Worm (Caenorhabditis elegans) whole organism, L4 larva: ENCODE measurements around the gene fipr-7.

Source experiments
- T26A8.4 ChIP-seq: fragments of 200-800 bp; sonication (Bioruptor generic); IDR thresholded peaks from 2 replicates; pipeline ENCODE4 v1.3.6; 2022; ENCODE audit warnings: missing genetic modification characterization, missing compliant biosample characterization
- aha-1 ChIP-seq: fragments of 150-350 bp; peaks from one replicate; lab custom pipeline; 2014; ENCODE audit warnings: missing biosample characterization, missing genetic modification characterization
- aly-2 ChIP-seq: sonication (generic microtip); optimal IDR thresholded peaks from 2 replicates; lab custom pipeline; 2018; ENCODE audit warnings: missing biosample characterization, missing genetic modification characterization
- arid-1 ChIP-seq: fragments of 200-800 bp; sonication (Bioruptor generic); conservative IDR thresholded peaks from 2 replicates; pipeline ENCODE4 v1.3.6; 2022; ENCODE audit warnings: missing genetic modification reagents, missing genetic modification characterization, missing compliant biosample characterization
- ceh-20 ChIP-seq: fragments of 200-800 bp; sonication (Bioruptor generic); IDR thresholded peaks from 2 replicates; pipeline ENCODE4 v1.3.6; 2022; ENCODE audit warnings: missing genetic modification reagents, missing genetic modification characterization, missing compliant biosample characterization
- ceh-44 ChIP-seq: fragments of 200-800 bp; sonication (Bioruptor generic); IDR thresholded peaks from 2 replicates; pipeline ENCODE4 v1.3.6; 2022; ENCODE audit warnings: missing genetic modification reagents, missing genetic modification characterization, missing compliant biosample characterization
- daf-16 ChIP-seq, 3 experiments: sonication (generic microtip); optimal IDR thresholded peaks; 2 replicates each; lab custom pipeline; 2016 to 2017; ENCODE audit warnings: missing genetic modification characterization in 3 of 3, missing genetic modification reagents in 3 of 3, mild to moderate bottlenecking in 2 of 3, missing compliant biosample characterization in 2 of 3, missing biosample characterization in 1 of 3, moderate library complexity in 1 of 3
- daf-8 ChIP-seq: fragments of 200-800 bp; sonication (Bioruptor generic); IDR thresholded peaks from 2 replicates; pipeline ENCODE4 v1.3.6; 2022; ENCODE audit warnings: missing genetic modification characterization, missing compliant biosample characterization
- dmd-6 ChIP-seq: fragments of 200-800 bp; sonication (Bioruptor generic); IDR thresholded peaks from 2 replicates; pipeline ENCODE4 v1.3.6; 2022; ENCODE audit warnings: missing genetic modification reagents, missing genetic modification characterization, missing compliant biosample characterization
- duxl-1 ChIP-seq: sonication (generic microtip); optimal IDR thresholded peaks from 2 replicates; lab custom pipeline; 2016; ENCODE audit warnings: mild to moderate bottlenecking, missing genetic modification characterization, moderate library complexity, missing compliant biosample characterization; ENCODE audit not compliant: poor library complexity
- dve-1 ChIP-seq: sonication (generic microtip); optimal IDR thresholded peaks from 2 replicates; lab custom pipeline; 2017; ENCODE audit warnings: antibody characterized with exemption, mild to moderate bottlenecking, missing genetic modification characterization, missing compliant biosample characterization; ENCODE audit not compliant: insufficient read depth
- hlh-11 ChIP-seq: fragments of 200-800 bp; sonication (Bioruptor generic); optimal IDR thresholded peaks from 2 replicates; lab custom pipeline; 2018; ENCODE audit warnings: mild to moderate bottlenecking, missing genetic modification characterization, missing compliant biosample characterization
- hlh-30 ChIP-seq: sonication (generic microtip); optimal IDR thresholded peaks from 2 replicates; lab custom pipeline; 2017; ENCODE audit warnings: antibody characterized with exemption, mild to moderate bottlenecking, missing genetic modification characterization, missing compliant biosample characterization; ENCODE audit not compliant: insufficient read depth
- lin-38 ChIP-seq: fragments of 200-800 bp; sonication (Bioruptor generic); IDR thresholded peaks from 2 replicates; pipeline ENCODE4 v1.3.6; 2022; ENCODE audit warnings: missing genetic modification reagents, missing genetic modification characterization, missing compliant biosample characterization
- lin-39 ChIP-seq: fragments of 150-350 bp; optimal IDR thresholded peaks from 2 replicates; lab custom pipeline; 2014; ENCODE audit warnings: missing biosample characterization, missing genetic modification reagents, missing genetic modification characterization
- mdl-1 ChIP-seq, 2 experiments: fragments of 150-350 bp in 1 of 2; sonication (generic microtip) in 1 of 2; optimal IDR thresholded peaks; 2 replicates each; lab custom pipeline; 2014 to 2017; ENCODE audit warnings: missing biosample characterization in 2 of 2, missing genetic modification characterization in 2 of 2
- mes-2 ChIP-seq: sonication (generic microtip); optimal IDR thresholded peaks from 2 replicates; lab custom pipeline; 2016; ENCODE audit warnings: missing genotype, mild to moderate bottlenecking, missing genetic modification characterization, missing compliant biosample characterization; ENCODE audit not compliant: poor library complexity, severe bottlenecking
- mxl-3 ChIP-seq: fragments of 200-800 bp; sonication (Bioruptor generic); optimal IDR thresholded peaks from 2 replicates; lab custom pipeline; 2018; ENCODE audit warnings: mild to moderate bottlenecking, missing genetic modification characterization, missing compliant biosample characterization
- nhr-102 ChIP-seq: sonication (generic microtip); optimal IDR thresholded peaks from 2 replicates; lab custom pipeline; 2016; ENCODE audit warnings: mild to moderate bottlenecking, missing genetic modification characterization, moderate library complexity, missing compliant biosample characterization
- nhr-25 ChIP-seq: sonication (generic microtip); optimal IDR thresholded peaks from 2 replicates; lab custom pipeline; 2017; ENCODE audit warnings: missing genetic modification characterization, mild to moderate bottlenecking, missing compliant biosample characterization, antibody characterized with exemption, moderate library complexity, borderline replicate concordance; ENCODE audit not compliant: insufficient read depth
- nhr-28 ChIP-seq: fragments of 150-350 bp; optimal IDR thresholded peaks from 2 replicates; lab custom pipeline; 2014; ENCODE audit warnings: missing biosample characterization, missing genetic modification characterization
- nhr-42 ChIP-seq: fragments of 200-800 bp; sonication (Bioruptor generic); IDR thresholded peaks from 2 replicates; pipeline ENCODE4 v1.3.6; 2022; ENCODE audit warnings: missing genetic modification characterization, missing compliant biosample characterization
- nhr-48 ChIP-seq: sonication (generic microtip); optimal IDR thresholded peaks from 2 replicates; lab custom pipeline; 2016; ENCODE audit warnings: mild to moderate bottlenecking, missing genetic modification characterization, missing compliant biosample characterization
- pha-4 ChIP-seq, 2 experiments: fragments of 150-350 bp in 1 of 2; fragments of 200-800 bp in 1 of 2; sonication (Bioruptor generic) in 1 of 2; IDR thresholded peaks in 1 of 2; optimal IDR thresholded peaks in 1 of 2; 2 replicates each; pipeline versions ENCODE4 v1.3.6 to Lab custom; 2014 to 2022; ENCODE audit warnings: missing genetic modification characterization in 2 of 2, missing genetic modification reagents in 2 of 2, missing biosample characterization in 1 of 2, missing compliant biosample characterization in 1 of 2
- php-3 ChIP-seq: fragments of 200-800 bp; sonication (Bioruptor generic); IDR thresholded peaks from 2 replicates; pipeline ENCODE4 v1.3.6; 2022; ENCODE audit warnings: missing genetic modification reagents, missing genetic modification characterization, missing compliant biosample characterization
- pqm-1 ChIP-seq: sonication (generic microtip); optimal IDR thresholded peaks from 2 replicates; lab custom pipeline; 2017; ENCODE audit warnings: missing biosample characterization, missing genetic modification characterization
- sdz-12 ChIP-seq: fragments of 200-800 bp; sonication (Bioruptor generic); optimal IDR thresholded peaks from 2 replicates; lab custom pipeline; 2018; ENCODE audit warnings: mild to moderate bottlenecking, missing genetic modification characterization, missing compliant biosample characterization
- set-16 ChIP-seq: fragments of 200-800 bp; sonication (Bioruptor generic); IDR thresholded peaks from 2 replicates; pipeline ENCODE4 v1.3.6; 2022; ENCODE audit warnings: missing genetic modification reagents, missing genetic modification characterization, missing compliant biosample characterization
- skn-1 ChIP-seq: fragments of 150-350 bp; optimal IDR thresholded peaks from 2 replicates; lab custom pipeline; 2014; ENCODE audit warnings: missing biosample characterization, missing genetic modification characterization
- snpc-4 ChIP-seq: fragments of 150-350 bp; optimal IDR thresholded peaks from 2 replicates; lab custom pipeline; 2014; ENCODE audit warnings: missing biosample characterization, missing genetic modification characterization
- spr-3 ChIP-seq: fragments of 200-800 bp; sonication (Bioruptor generic); optimal IDR thresholded peaks from 2 replicates; lab custom pipeline; 2018; ENCODE audit warnings: mild to moderate bottlenecking, missing genetic modification characterization, missing compliant biosample characterization
- tra-1 ChIP-seq: fragments of 200-800 bp; sonication (Bioruptor generic); IDR thresholded peaks from 2 replicates; pipeline ENCODE4 v1.3.6; 2022; ENCODE audit warnings: missing genetic modification reagents, missing genetic modification characterization, missing compliant biosample characterization
- unc-130 ChIP-seq: sonication (generic microtip); optimal IDR thresholded peaks from 2 replicates; lab custom pipeline; 2016; ENCODE audit warnings: missing genetic modification reagents, missing genetic modification characterization, missing compliant biosample characterization
- unc-62 ChIP-seq, 3 experiments: fragments of 150-350 bp in 1 of 3; sonication (generic microtip); optimal IDR thresholded peaks in 2 of 3; peaks in 1 of 3; 1 replicate in 1 of 3; 2 replicates in 2 of 3; lab custom pipeline; 2014 to 2017; ENCODE audit warnings: missing biosample characterization in 3 of 3, missing genetic modification characterization in 3 of 3, missing genetic modification reagents in 3 of 3, missing genotype in 1 of 3
- vab-7 ChIP-seq: fragments of 200-800 bp; sonication (Bioruptor generic); IDR thresholded peaks from 2 replicates; pipeline ENCODE4 v1.3.6; 2022; ENCODE audit warnings: missing genetic modification reagents, missing genetic modification characterization, missing compliant biosample characterization
- zfp-3 ChIP-seq: fragments of 200-800 bp; sonication (Bioruptor generic); conservative IDR thresholded peaks from 2 replicates; pipeline ENCODE4 v1.3.6; 2022; ENCODE audit warnings: missing genetic modification reagents, missing genetic modification characterization, missing compliant biosample characterization
- ztf-7 ChIP-seq: fragments of 150-350 bp; optimal IDR thresholded peaks from 2 replicates; lab custom pipeline; 2014; ENCODE audit warnings: missing biosample characterization, missing genetic modification characterization

fipr-7 gene

ce11 chrV:10229222-10229879 lies at the start of gene fipr-7, which contains the start of gene pyt-1:
Gene fipr-7 (plus strand): TSS chrV:10229829.
Gene pyt-1 (minus strand): TSS chrV:10229322.
- TF ChIP-seq nhr-25 (tag; lab: Kevin White, UChicago) (no peak), ceh-44 (GFP tag; lab: Robert Waterston, UW) (no peak), unc-130 (GFP tag; lab: Kevin White, UChicago) (no peak)

- TF ChIP-seq hlh-11 (tag; lab: Kevin White, UChicago) (no peak), mes-2 (tag; lab: Kevin White, UChicago) (no peak), skn-1 (tag; lab: Kevin White, UChicago) (no peak), nhr-102 (no peak), mdl-1 (tag; optimal IDR thresholded peaks at IDR 0.05; lab: Kevin White, UChicago) (no peak), lin-38 (GFP tag; lab: Robert Waterston, UW) (no peak), sdz-12 (GFP tag; lab: Kevin White, UChicago) (no peak), vab-7 (GFP tag; lab: Robert Waterston, UW) (no peak), lin-39 (tag; lab: Kevin White, UChicago) (no peak), dmd-6 (GFP tag; lab: Robert Waterston, UW) (no peak)
Observed at ce11 chrV:10182984-10183383, 46.6 kb upstream of the fipr-7 start, which contains the start of gene ZK856.4. Gene ZK856.4 (plus strand): TSS chrV:10183284.

- peak; percentile 66 for TF ChIP-seq aha-1 (tag; lab: Kevin White, UChicago)
- TF ChIP-seq unc-62 (GFP tag; optimal IDR thresholded peaks at IDR 0.05 in 1 of 2; lab: Kevin White, UChicago): peak in 1 of 2 experiments; percentile 77
- no peak for TF ChIP-seq unc-62 (tag; optimal IDR thresholded peaks at IDR 0.05; lab: Kevin White, UChicago)
- TF ChIP-seq daf-8 (GFP tag; lab: Robert Waterston, UW): no peak
Observed at ce11 chrV:10183810-10184209, 45.8 kb upstream of the fipr-7 start.

ce11 chrV:10185719-10186118 lies 43.9 kb upstream of the fipr-7 start, which contains the start of gene ZK856.18:
Gene ZK856.18 (minus strand): TSS chrV:10186007.
- TF ChIP-seq unc-62 (GFP tag; optimal IDR thresholded peaks at IDR 0.05 in 1 of 2; lab: Kevin White, UChicago) (peak in 1 of 2 experiments; percentile 90), unc-62 (tag; optimal IDR thresholded peaks at IDR 0.05; lab: Kevin White, UChicago) (no peak), aly-2 (tag; lab: Kevin White, UChicago) (no peak)

- TF ChIP-seq php-3 (GFP tag; lab: Robert Waterston, UW) (peak; percentile 95), pqm-1 (tag; lab: Kevin White, UChicago) (peak; percentile 76), mdl-1 (tag; optimal IDR thresholded peaks at IDR 0.05; lab: Kevin White, UChicago) (peak in 1 of 2 experiments; percentile 37), nhr-28 (tag; lab: Kevin White, UChicago) (peak; percentile 59), dve-1 (tag; lab: Kevin White, UChicago) (peak; percentile 67), snpc-4 (no peak), hlh-30 (tag; lab: Kevin White, UChicago) (peak; percentile 21), duxl-1 (tag; lab: Kevin White, UChicago) (no peak), spr-3 (GFP tag; lab: Kevin White, UChicago) (no peak), ztf-7 (tag; lab: Kevin White, UChicago) (no peak), zfp-3 (no peak), pha-4 (GFP tag; IDR thresholded peaks at IDR 0.05; lab: Robert Waterston, UW) (no peak), pha-4 (tag; optimal IDR thresholded peaks at IDR 0.05; lab: Kevin White, UChicago) (no peak), tra-1 (GFP tag; lab: Robert Waterston, UW) (peak; percentile 34; the same call in 1 of the 2 replicates), arid-1 (no peak), mxl-3 (peak; percentile 73), daf-16 (GFP tag; optimal IDR thresholded peaks at IDR 0.05; lab: Kevin White, UChicago) (no peak), daf-16 (tag; optimal IDR thresholded peaks at IDR 0.05; lab: Kevin White, UChicago) (peak; percentile 69), T26A8.4 (no peak), set-16 (GFP tag; lab: Robert Waterston, UW) (no peak), nhr-42 (GFP tag; lab: Robert Waterston, UW) (no peak), ceh-20 (no peak), nhr-48 (peak; percentile 3), hlh-11 (tag; lab: Kevin White, UChicago) (peak; percentile 85)
Observed at ce11 chrV:10190081-10190556, 39.5 kb upstream of the fipr-7 start, which contains the start of gene ZK856.5. Gene ZK856.5 (minus strand): TSS chrV:10190131.
